Fruit fly (Drosophila melanogaster) whole organism: Measurements from ENCODE around the gene tal-AA.

Source experiments
- CG8478 ChIP-seq: fragments of >200 bp; optimal IDR thresholded peaks from 2 replicates; lab custom pipeline; 2018; ENCODE audit warnings: inconsistent platforms
- Dll ChIP-seq: fragments of >200 bp; optimal IDR thresholded peaks from 2 replicates; lab custom pipeline; 2017
- EcR ChIP-seq, 2 experiments: fragments of >200 bp; optimal IDR thresholded peaks; 2 replicates each; lab custom pipeline; 2017; ENCODE audit warnings: missing biosample characterization in 2 of 2, missing genetic modification characterization in 2 of 2, missing genetic modification reagents in 2 of 2
- pan ChIP-seq: fragments of >200 bp; optimal IDR thresholded peaks from 2 replicates; lab custom pipeline; 2017
- psq ChIP-seq: fragments of >200 bp; optimal IDR thresholded peaks from 2 replicates; lab custom pipeline; 2017
- usp ChIP-seq: fragments of >200 bp; optimal IDR thresholded peaks from 2 replicates; lab custom pipeline; 2017; ENCODE audit warnings: missing biosample characterization, missing genetic modification characterization, mixed read lengths

DNA sequence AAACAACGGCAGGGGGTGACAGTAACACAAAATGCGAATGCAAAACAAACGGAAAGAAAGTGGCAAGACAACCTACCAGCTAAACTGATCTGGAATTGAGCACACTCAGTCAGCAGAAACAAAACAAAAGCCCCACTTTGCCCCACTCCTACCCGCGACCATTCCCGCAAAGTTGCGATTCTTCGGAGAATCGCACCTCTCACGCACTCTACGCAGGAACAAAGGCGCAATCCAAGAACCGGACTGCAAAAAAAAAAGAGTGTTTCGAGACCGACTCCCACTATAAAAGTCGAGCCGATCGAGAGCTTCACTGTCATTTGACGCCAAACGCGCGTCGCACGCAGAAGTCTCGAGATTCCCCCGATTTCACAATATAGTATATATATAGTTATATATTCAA, 45.7 kb upstream of the tal-AA start, which contains the start of gene Cht5:
- no peak for TF ChIP-seq usp (GFP tag; lab: Kevin White, UChicago)
- no peak for TF ChIP-seq CG8478 (lab: Kevin White, UChicago)
- no peak for TF ChIP-seq pan (lab: Kevin White, UChicago)
- TF ChIP-seq Dll (lab: Kevin White, UChicago): no peak
- no peak for TF ChIP-seq psq (lab: Kevin White, UChicago)
- TF ChIP-seq EcR (GFP tag; optimal IDR thresholded peaks at IDR 0.05; lab: Kevin White, UChicago): no peak
